Fruit fly (Drosophila melanogaster) whole organism, embryonic: ENCODE measurements around the gene CG5070.

Source experiments
- Antp ChIP-seq: fragments of 200-800 bp; sonication (Bioruptor generic); optimal IDR thresholded peaks from 3 replicates; lab custom pipeline; 2016; ENCODE audit warnings: missing biosample characterization, missing genetic modification characterization
- BEAF-32 ChIP-seq: fragments of 200-800 bp; sonication (Bioruptor generic); optimal IDR thresholded peaks from 3 replicates; lab custom pipeline; 2017; ENCODE audit warnings: missing biosample characterization, missing genetic modification characterization, mild to moderate bottlenecking, moderate library complexity, missing genetic modification reagents
- Bgb ChIP-seq: fragments of 200-800 bp; sonication (Bioruptor generic); IDR thresholded peaks from 2 replicates; pipeline ENCODE4 v1.3.6; 2022; ENCODE audit warnings: missing biosample characterization, missing genetic modification characterization; ENCODE audit not compliant: partially characterized antibody
- Blimp-1 ChIP-seq: fragments of 200-800 bp; sonication (Bioruptor generic); optimal IDR thresholded peaks from 3 replicates; lab custom pipeline; 2018; ENCODE audit warnings: missing biosample characterization, missing genetic modification characterization, mild to moderate bottlenecking, moderate library complexity, missing genetic modification reagents
- CG12391 ChIP-seq: fragments of 200-800 bp; sonication (Bioruptor generic); optimal IDR thresholded peaks from 3 replicates; lab custom pipeline; 2018; ENCODE audit warnings: missing biosample characterization, mild to moderate bottlenecking, missing genetic modification characterization, moderate library complexity
- CG1603 ChIP-seq: fragments of 200-800 bp; sonication (Bioruptor generic); optimal IDR thresholded peaks from 2 replicates; lab custom pipeline; 2019; ENCODE audit warnings: missing biosample characterization, mild to moderate bottlenecking, missing genetic modification characterization, moderate library complexity
- CG17186 ChIP-seq: fragments of 200-800 bp; sonication (Bioruptor generic); optimal IDR thresholded peaks from 3 replicates; lab custom pipeline; 2017; ENCODE audit warnings: missing biosample characterization, missing genetic modification reagents, missing genetic modification characterization
- CG17361 ChIP-seq: fragments of 200-800 bp; sonication (Bioruptor generic); IDR thresholded peaks from 3 replicates; pipeline ENCODE4 v1.3.6; 2022; ENCODE audit warnings: missing biosample characterization, missing genetic modification characterization
- CG17612 ChIP-seq: fragments of 200-800 bp; sonication (Bioruptor generic); IDR thresholded peaks from 2 replicates; pipeline ENCODE4 v1.3.6; 2022; ENCODE audit warnings: missing biosample characterization, missing genetic modification characterization
- CG18599 ChIP-seq: fragments of 200-800 bp; sonication (Bioruptor generic); optimal IDR thresholded peaks from 3 replicates; lab custom pipeline; 2017; ENCODE audit warnings: missing biosample characterization, missing genetic modification characterization, mild to moderate bottlenecking, moderate library complexity, missing genetic modification reagents
- CG18764 ChIP-seq: fragments of 200-800 bp; sonication (Bioruptor generic); optimal IDR thresholded peaks from 3 replicates; lab custom pipeline; 2016; ENCODE audit warnings: missing biosample characterization, missing genetic modification characterization
- CG2116 ChIP-seq: fragments of 200-800 bp; sonication (Bioruptor generic); optimal IDR thresholded peaks from 3 replicates; lab custom pipeline; 2018; ENCODE audit warnings: missing biosample characterization, mild to moderate bottlenecking, missing genetic modification characterization
- CG2120 ChIP-seq: fragments of 200-800 bp; sonication (Bioruptor generic); optimal IDR thresholded peaks from 3 replicates; lab custom pipeline; 2016; ENCODE audit warnings: missing biosample characterization, missing genetic modification characterization
- CG2712 ChIP-seq: fragments of 200-800 bp; optimal IDR thresholded peaks from 3 replicates; lab custom pipeline; 2019; ENCODE audit warnings: missing biosample characterization, mild to moderate bottlenecking, missing genetic modification characterization, moderate library complexity
- CG34224 ChIP-seq: fragments of 200-800 bp; sonication (Bioruptor generic); IDR thresholded peaks from 3 replicates; pipeline ENCODE4 v1.3.6; 2022; ENCODE audit warnings: missing biosample characterization, missing genetic modification characterization; ENCODE audit not compliant: partially characterized antibody
- CG4617 ChIP-seq: fragments of 200-800 bp; sonication (Bioruptor generic); optimal IDR thresholded peaks from 3 replicates; lab custom pipeline; 2016; ENCODE audit warnings: missing biosample characterization, missing genetic modification characterization, borderline replicate concordance
- CG5245 ChIP-seq: fragments of 200-800 bp; sonication (Bioruptor generic); optimal IDR thresholded peaks from 3 replicates; lab custom pipeline; 2016; ENCODE audit warnings: missing biosample characterization, missing genetic modification characterization
- CG5953 ChIP-seq: fragments of 200-800 bp; sonication (Bioruptor generic); IDR thresholded peaks from 2 replicates; pipeline ENCODE4 v1.3.6; 2022; ENCODE audit warnings: missing biosample characterization, missing genetic modification characterization
- CG6791 ChIP-seq: fragments of 200-800 bp; sonication (Bioruptor generic); IDR thresholded peaks from 3 replicates; pipeline ENCODE4 v1.3.6; 2022; ENCODE audit warnings: missing biosample characterization, missing genetic modification characterization; ENCODE audit not compliant: partially characterized antibody
- CG7839 ChIP-seq: fragments of 200-800 bp; sonication (Bioruptor generic); optimal IDR thresholded peaks from 3 replicates; lab custom pipeline; 2018; ENCODE audit warnings: missing biosample characterization, mild to moderate bottlenecking, missing genetic modification characterization, moderate library complexity
- CG9797 ChIP-seq: fragments of 200-800 bp; sonication (Bioruptor generic); optimal IDR thresholded peaks from 3 replicates; lab custom pipeline; 2018; ENCODE audit warnings: missing biosample characterization, mild to moderate bottlenecking, missing genetic modification characterization
- CoRest ChIP-seq: fragments of 200-800 bp; sonication (Bioruptor generic); optimal IDR thresholded peaks from 3 replicates; lab custom pipeline; 2018; ENCODE audit warnings: missing biosample characterization, mild to moderate bottlenecking, missing genetic modification characterization, moderate library complexity
- Dp ChIP-seq: fragments of 200-800 bp; sonication (Bioruptor generic); optimal IDR thresholded peaks from 2 replicates; lab custom pipeline; 2018; ENCODE audit warnings: missing biosample characterization, mild to moderate bottlenecking, missing genetic modification characterization, moderate library complexity
- Dref ChIP-seq: fragments of 200-800 bp; sonication (Bioruptor generic); IDR thresholded peaks from 2 replicates; pipeline ENCODE4 v1.3.6; 2022; ENCODE audit warnings: missing biosample characterization, missing genetic modification characterization
- Ets97D ChIP-seq: fragments of 200-800 bp; sonication (Bioruptor generic); optimal IDR thresholded peaks from 3 replicates; lab custom pipeline; 2016; ENCODE audit warnings: missing biosample characterization, missing genetic modification characterization
- Max ChIP-seq: fragments of 200-800 bp; sonication (Bioruptor generic); optimal IDR thresholded peaks from 2 replicates; lab custom pipeline; 2016; ENCODE audit warnings: missing biosample characterization, mild to moderate bottlenecking, missing genetic modification characterization
- Opbp ChIP-seq: fragments of 200-800 bp; sonication (Bioruptor generic); IDR thresholded peaks from 3 replicates; pipeline ENCODE4 v1.3.6; 2022; ENCODE audit warnings: missing biosample characterization, missing genetic modification characterization; ENCODE audit not compliant: partially characterized antibody
- Scr ChIP-seq: fragments of 200-800 bp; sonication (Bioruptor generic); IDR thresholded peaks from 2 replicates; pipeline ENCODE4 v1.3.6; 2022; ENCODE audit warnings: missing biosample characterization, missing genetic modification characterization; ENCODE audit not compliant: partially characterized antibody
- abd-A ChIP-seq: fragments of 200-800 bp; sonication (Bioruptor generic); optimal IDR thresholded peaks from 3 replicates; lab custom pipeline; 2019; ENCODE audit warnings: missing biosample characterization, mild to moderate bottlenecking, missing genetic modification characterization, moderate library complexity
- ash1 ChIP-seq: fragments of 200-800 bp; sonication (Bioruptor generic); optimal IDR thresholded peaks from 2 replicates; lab custom pipeline; 2018; ENCODE audit warnings: missing biosample characterization, mild to moderate bottlenecking, missing genetic modification characterization
- bigmax ChIP-seq: fragments of 200-800 bp; sonication (Bioruptor generic); optimal IDR thresholded peaks from 2 replicates; lab custom pipeline; 2018; ENCODE audit warnings: missing biosample characterization, mild to moderate bottlenecking, missing genetic modification characterization
- caup ChIP-seq: fragments of 200-800 bp; sonication (Bioruptor generic); optimal IDR thresholded peaks from 3 replicates; lab custom pipeline; 2017; ENCODE audit warnings: missing biosample characterization, mild to moderate bottlenecking, missing genetic modification characterization, moderate library complexity; ENCODE audit not compliant: severe bottlenecking
- dm ChIP-seq: fragments of 200-800 bp; sonication (Bioruptor generic); optimal IDR thresholded peaks from 3 replicates; lab custom pipeline; 2016; ENCODE audit warnings: missing biosample characterization, missing genetic modification characterization
- gfzf ChIP-seq: fragments of 200-800 bp; sonication (Bioruptor generic); optimal IDR thresholded peaks from 2 replicates; lab custom pipeline; 2016; ENCODE audit warnings: missing biosample characterization, mild to moderate bottlenecking, missing genetic modification characterization, moderate library complexity
- nau ChIP-seq: fragments of 200-800 bp; sonication (Bioruptor generic); optimal IDR thresholded peaks from 3 replicates; lab custom pipeline; 2017; ENCODE audit warnings: missing biosample characterization, mild to moderate bottlenecking, missing genetic modification characterization, missing genetic modification reagents
- nmo ChIP-seq: fragments of 200-800 bp; sonication (Bioruptor generic); optimal IDR thresholded peaks from 2 replicates; lab custom pipeline; 2018; ENCODE audit warnings: missing biosample characterization, mild to moderate bottlenecking, missing genetic modification characterization, moderate library complexity
- pan ChIP-seq, 4 experiments: fragments of >200 bp in 3 of 4; fragments of 200-800 bp in 1 of 4; sonication (Bioruptor generic) in 1 of 4; optimal IDR thresholded peaks in 3 of 4; IDR thresholded peaks in 1 of 4; 2 replicates each; pipeline versions ENCODE4 v1.3.6 to Lab custom; 2017 to 2022; ENCODE audit warnings: missing biosample characterization in 2 of 4, missing genetic modification characterization in 2 of 4, mixed read lengths in 1 of 4
- prd ChIP-seq, 3 experiments: fragments of >200 bp in 2 of 3; fragments of 200-800 bp in 1 of 3; sonication (Bioruptor generic) in 1 of 3; optimal IDR thresholded peaks in 2 of 3; IDR thresholded peaks in 1 of 3; 2 replicates in 2 of 3; 3 replicates in 1 of 3; pipeline versions ENCODE4 v1.3.6 to Lab custom; 2017 to 2022; ENCODE audit warnings: missing biosample characterization in 1 of 3, missing genetic modification characterization in 1 of 3
- pzg ChIP-seq: fragments of 200-800 bp; sonication (Bioruptor generic); optimal IDR thresholded peaks from 3 replicates; lab custom pipeline; 2018; ENCODE audit warnings: missing biosample characterization, mild to moderate bottlenecking, missing genetic modification characterization, moderate library complexity
- ranshi ChIP-seq: fragments of 200-800 bp; sonication (Bioruptor generic); IDR thresholded peaks from 2 replicates; pipeline ENCODE4 v1.3.6; 2022; ENCODE audit warnings: missing biosample characterization, missing genetic modification characterization
- sens-2 ChIP-seq: fragments of 200-800 bp; sonication (Bioruptor generic); IDR thresholded peaks from 2 replicates; pipeline ENCODE4 v1.3.6; 2022; ENCODE audit warnings: missing biosample characterization, missing genetic modification characterization
- unc-4 ChIP-seq: fragments of 200-800 bp; sonication (Bioruptor generic); IDR thresholded peaks from 2 replicates; pipeline ENCODE4 v1.3.6; 2022; ENCODE audit warnings: missing biosample characterization, missing genetic modification characterization; ENCODE audit not compliant: partially characterized antibody
- vnd ChIP-seq: fragments of 200-800 bp; sonication (Bioruptor generic); IDR thresholded peaks from 3 replicates; pipeline ENCODE4 v1.3.6; 2022; ENCODE audit warnings: missing biosample characterization, missing genetic modification characterization; ENCODE audit not compliant: partially characterized antibody
- zen2 ChIP-seq: fragments of 200-800 bp; sonication (Bioruptor generic); IDR thresholded peaks from 3 replicates; pipeline ENCODE4 v1.3.6; 2022; ENCODE audit warnings: missing biosample characterization, missing genetic modification characterization; ENCODE audit not compliant: partially characterized antibody

CG5070 gene

DNA sequence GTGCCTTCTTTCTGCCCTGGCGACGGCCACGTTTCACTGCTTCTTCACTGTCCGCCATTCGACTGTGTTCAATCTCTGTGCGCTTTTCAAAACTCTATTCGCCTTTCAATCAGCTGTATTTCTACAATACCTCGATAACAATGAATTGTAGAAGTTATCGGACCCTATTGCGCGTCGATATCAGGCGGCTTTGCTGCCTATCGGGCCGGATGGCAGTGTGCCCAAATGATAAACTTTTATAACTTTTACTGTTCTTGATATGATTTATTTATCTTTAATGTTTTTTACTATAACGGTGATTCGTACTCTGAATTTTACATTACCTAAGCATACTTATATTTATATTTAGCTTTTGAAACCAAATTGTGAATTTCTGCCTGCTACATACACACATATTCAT lies 41.9 kb downstream of the CG5070 start, which contains the start of gene CG8915 (continued):
- TF ChIP-seq CG18764 (no peak), zen2 (GFP tag; lab: Robert Waterston, UW) (peak; percentile 63), Opbp (GFP tag; lab: Robert Waterston, UW) (peak; percentile 66; the same call in 2 of the 3 replicates), CG2116 (peak; percentile 58), sens-2 (GFP tag; lab: Robert Waterston, UW) (no peak), CG7839 (tag; lab: Kevin White, UChicago) (peak; percentile 18), CG34224 (GFP tag; lab: Robert Waterston, UW) (peak; percentile 77), CG12391 (tag; lab: Kevin White, UChicago) (peak; percentile 5), CG6791 (GFP tag; lab: Robert Waterston, UW) (peak; percentile 80), Dref (peak; percentile 75), Bgb (GFP tag; lab: Robert Waterston, UW) (peak; percentile 62), CG5953 (no peak), pzg (GFP tag; lab: Kevin White, UChicago) (peak; percentile 34), Dp (peak; percentile 44), vnd (GFP tag; lab: Robert Waterston, UW) (peak; percentile 48; the same call in 1 of the 3 replicates), CG9797 (GFP tag; lab: Kevin White, UChicago) (peak; percentile 48), CoRest (peak; percentile 21), CG2120 (peak; percentile 24), CG1603 (peak; percentile 25), Ets97D (GFP tag; lab: Kevin White, UChicago) (peak; percentile 9), Scr (GFP tag; lab: Robert Waterston, UW) (peak; percentile 49), CG18599 (no peak), CG2712 (tag; lab: Kevin White, UChicago) (peak; percentile 9), nmo (peak; percentile 13)

DNA sequence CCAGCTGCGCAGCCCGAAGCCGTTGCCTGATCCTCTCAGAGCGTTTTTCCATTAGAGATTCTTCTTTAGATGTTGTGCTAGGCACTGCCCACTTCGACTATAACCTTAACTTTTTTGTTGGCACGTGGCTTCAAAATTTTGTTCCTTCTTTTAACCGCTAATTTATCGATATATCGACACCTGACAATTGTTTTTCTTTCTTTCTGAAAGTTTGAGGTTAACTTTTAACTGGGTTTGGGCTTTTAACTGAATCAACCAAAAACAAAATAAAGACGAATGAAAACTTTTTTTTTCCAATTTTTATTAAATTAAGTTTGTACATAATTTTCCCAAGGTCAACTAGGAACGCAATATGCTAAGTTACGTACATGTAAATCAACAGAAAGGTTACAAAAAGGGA lies 44.0 kb downstream of the CG5070 start, which contains the start of gene CG42854:
TSS of gene CG42854 (minus strand) at position 101 of the 400 bp plus-strand sequence.
- TF ChIP-seq Bgb (GFP tag; lab: Robert Waterston, UW): 0 out of 2 replicates have a peak, but pooled peaks have one; percentile 11
- TF ChIP-seq BEAF-32: peak; percentile 10
- no peak for TF ChIP-seq CG17361 (GFP tag; lab: Robert Waterston, UW)
- TF ChIP-seq dm (GFP tag; lab: Kevin White, UChicago): peak; percentile 66
- TF ChIP-seq CG6791 (GFP tag; lab: Robert Waterston, UW): no peak
- TF ChIP-seq bigmax (GFP tag; lab: Kevin White, UChicago): peak; percentile 37

DNA sequence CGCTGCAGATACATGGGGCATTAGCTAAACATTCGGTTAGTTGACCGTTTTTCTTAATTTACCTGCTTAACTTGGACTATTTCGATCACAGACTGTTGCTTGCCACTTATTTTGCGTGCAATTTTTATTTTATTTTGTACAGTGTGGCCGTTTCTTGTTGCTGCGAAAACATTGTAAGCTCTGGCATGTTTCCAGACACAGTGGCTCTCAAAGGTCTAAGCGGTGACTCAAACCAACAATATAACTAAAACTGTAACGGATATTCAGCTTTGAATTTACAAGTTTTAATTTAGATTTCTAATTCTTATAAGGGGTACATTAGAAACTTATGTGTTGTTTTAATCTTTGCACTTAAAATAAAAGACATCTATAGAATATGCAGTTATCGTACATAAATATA lies 46.4 kb downstream of the CG5070 start, which contains the start of gene CG8675:
TSS of gene CG8675 (minus strand) at position 177 of the 400 bp plus-strand sequence.
- TF ChIP-seq CG1603 (peak; percentile 50), gfzf (GFP tag; lab: Kevin White, UChicago) (peak; percentile 92), pan (optimal IDR thresholded peaks at IDR 0.05; lab: Kevin White, UChicago) (no peak), pan (GFP tag; optimal IDR thresholded peaks at IDR 0.05 in 1 of 2, IDR thresholded peaks at IDR 0.05 in 1 of 2) (no peak), ranshi (GFP tag; lab: Robert Waterston, UW) (no peak), caup (GFP tag; lab: Kevin White, UChicago) (no peak), abd-A (no peak), CG17186 (peak; percentile 17), CG5245 (no peak), CG17612 (GFP tag; lab: Robert Waterston, UW) (no peak), nau (no peak), ash1 (no peak), CG4617 (peak; percentile 65), Blimp-1 (GFP tag; lab: Kevin White, UChicago) (no peak), prd (optimal IDR thresholded peaks at IDR 0.05; lab: Kevin White, UChicago) (no peak), prd (GFP tag; IDR thresholded peaks at IDR 0.05; lab: Robert Waterston, UW) (no peak), Max (no peak), Bgb (GFP tag; lab: Robert Waterston, UW) (0 out of 2 replicates have a peak, but pooled peaks have one; percentile 27), CG9797 (GFP tag; lab: Kevin White, UChicago) (peak; percentile 56), Antp (no peak), unc-4 (no peak)
